Worm (Caenorhabditis elegans) whole organism, early embryonic: ENCODE results near the gene C17E7.12.

ENCODE experiments used
- B0310.2 ChIP-seq: sonication (generic microtip); optimal IDR thresholded peaks from 2 replicates; lab custom pipeline; 2016; ENCODE audit warnings: mild to moderate bottlenecking, missing genetic modification characterization, missing compliant biosample characterization
- F13C5.2 ChIP-seq: sonication (generic microtip); optimal IDR thresholded peaks from 2 replicates; lab custom pipeline; 2017; ENCODE audit warnings: mild to moderate bottlenecking, missing genetic modification characterization, inconsistent platforms, missing compliant biosample characterization
- aly-1 ChIP-seq: sonication (generic microtip); optimal IDR thresholded peaks from 2 replicates; lab custom pipeline; 2016; ENCODE audit warnings: missing genetic modification characterization, missing compliant biosample characterization
- ama-1 ChIP-seq: fragments of 150-350 bp; optimal IDR thresholded peaks from 2 replicates; lab custom pipeline; 2014
- ceh-13 ChIP-seq: fragments of 200-800 bp; sonication (Bioruptor generic); optimal IDR thresholded peaks from 2 replicates; lab custom pipeline; 2018; ENCODE audit warnings: mild to moderate bottlenecking, missing genetic modification characterization, missing compliant biosample characterization
- ceh-36 ChIP-seq: sonication (generic microtip); optimal IDR thresholded peaks from 2 replicates; lab custom pipeline; 2016; ENCODE audit warnings: missing genetic modification characterization, inconsistent platforms, missing compliant biosample characterization
- ets-7 ChIP-seq: sonication (generic microtip); optimal IDR thresholded peaks from 2 replicates; lab custom pipeline; 2016; ENCODE audit warnings: missing genotype, missing genetic modification characterization, missing compliant biosample characterization
- flt-1 ChIP-seq: fragments of 200-800 bp; sonication (Bioruptor generic); IDR thresholded peaks from 2 replicates; pipeline ENCODE4 v1.3.6; 2022; ENCODE audit warnings: missing genetic modification characterization, missing compliant biosample characterization
- hmbx-1 ChIP-seq: sonication (generic microtip); optimal IDR thresholded peaks from 2 replicates; lab custom pipeline; 2016; ENCODE audit warnings: mild to moderate bottlenecking, missing genetic modification characterization, missing compliant biosample characterization
- hmg-4 ChIP-seq: fragments of 200-800 bp; sonication (Bioruptor generic); optimal IDR thresholded peaks from 2 replicates; lab custom pipeline; 2018; ENCODE audit warnings: mild to moderate bottlenecking, missing genetic modification characterization, missing compliant biosample characterization
- hnd-1 ChIP-seq: sonication (generic microtip); optimal IDR thresholded peaks from 2 replicates; lab custom pipeline; 2016; ENCODE audit warnings: missing genetic modification characterization, missing compliant biosample characterization
- pes-1 ChIP-seq: fragments of 200-800 bp; sonication (Bioruptor generic); IDR thresholded peaks from 2 replicates; pipeline ENCODE4 v1.3.6; 2022; ENCODE audit warnings: missing genetic modification reagents, missing genetic modification characterization, missing compliant biosample characterization
- scrt-1 ChIP-seq: fragments of 200-800 bp; sonication (Bioruptor generic); IDR thresholded peaks from 2 replicates; pipeline ENCODE4 v1.3.6; 2022; ENCODE audit warnings: missing genetic modification characterization, missing compliant biosample characterization
- sea-1 ChIP-seq: fragments of 200-800 bp; sonication (Bioruptor generic); conservative IDR thresholded peaks from 2 replicates; pipeline ENCODE4 v1.3.6; 2022; ENCODE audit warnings: missing genetic modification characterization, missing compliant biosample characterization
- tbx-11 ChIP-seq: fragments of 200-800 bp; sonication (Bioruptor generic); IDR thresholded peaks from 2 replicates; pipeline ENCODE4 v1.3.6; 2022; ENCODE audit warnings: missing genetic modification characterization, missing compliant biosample characterization
- tbx-37 ChIP-seq: fragments of 200-800 bp; sonication (Bioruptor generic); conservative IDR thresholded peaks from 2 replicates; pipeline ENCODE4 v1.3.6; 2022; ENCODE audit warnings: missing genetic modification reagents, missing genetic modification characterization, missing compliant biosample characterization
- tra-4 ChIP-seq: sonication (generic microtip); optimal IDR thresholded peaks from 2 replicates; lab custom pipeline; 2017; ENCODE audit warnings: missing genetic modification characterization, missing compliant biosample characterization

Gene C17E7.12

ce11 chrV:3891919-3892318 is at the start of gene C17E7.12:
Gene C17E7.12 (minus strand): TSS chrV:3892019.
- no peak for TF ChIP-seq B0310.2
- TF ChIP-seq hmbx-1 (tag; lab: Kevin White, UChicago) = no peak
- no peak for TF ChIP-seq scrt-1 (GFP tag; lab: Robert Waterston, UW)
- no peak for TF ChIP-seq tbx-37 (GFP tag; lab: Robert Waterston, UW)
- TF ChIP-seq aly-1 (tag; lab: Kevin White, UChicago) = no peak
- no peak for TF ChIP-seq flt-1 (GFP tag; lab: Robert Waterston, UW)
- no peak for TF ChIP-seq pes-1 (GFP tag; lab: Robert Waterston, UW)
- TF ChIP-seq ceh-36 = no peak
- no peak for TF ChIP-seq hnd-1 (tag; lab: Kevin White, UChicago)
- no peak for TF ChIP-seq sea-1
- no peak for TF ChIP-seq ama-1 (lab: Kevin White, UChicago)
- no peak for TF ChIP-seq F13C5.2
- TF ChIP-seq hmg-4 (GFP tag; lab: Kevin White, UChicago) = no peak
- TF ChIP-seq ceh-13 (GFP tag; lab: Kevin White, UChicago) = no peak
- no peak for TF ChIP-seq tra-4 (tag; lab: Kevin White, UChicago)
- no peak for TF ChIP-seq ets-7 (tag; lab: Kevin White, UChicago)
- TF ChIP-seq tbx-11 (GFP tag; lab: Robert Waterston, UW) = no peak

- TF ChIP-seq ets-7 (tag; lab: Kevin White, UChicago) (no peak), ama-1 (lab: Kevin White, UChicago) (no peak), pes-1 (GFP tag; lab: Robert Waterston, UW) (no peak), tra-4 (tag; lab: Kevin White, UChicago) (no peak), F13C5.2 (no peak), tbx-11 (GFP tag; lab: Robert Waterston, UW) (no peak), hmg-4 (GFP tag; lab: Kevin White, UChicago) (no peak), hmbx-1 (tag; lab: Kevin White, UChicago) (no peak), ceh-13 (GFP tag; lab: Kevin White, UChicago) (no peak), tbx-37 (GFP tag; lab: Robert Waterston, UW) (no peak), sea-1 (no peak), hnd-1 (tag; lab: Kevin White, UChicago) (no peak), ceh-36 (no peak)
These were observed 47.0 kb upstream of the C17E7.12 start, which contains the start of gene cyp-35B1 for ce11 chrV:3938789-3939188. Gene cyp-35B1 (plus strand): TSS chrV:3939032.

ce11 chrV:3935892-3936478 is 44.2 kb upstream of the C17E7.12 start, which contains the start of gene cyp-35A5:
Gene cyp-35A5 (plus strand): TSS chrV:3936326.
- TF ChIP-seq ceh-36 = no peak
- no peak for TF ChIP-seq flt-1 (GFP tag; lab: Robert Waterston, UW)
- TF ChIP-seq tbx-37 (GFP tag; lab: Robert Waterston, UW) = no peak
- no peak for TF ChIP-seq aly-1 (tag; lab: Kevin White, UChicago)
- no peak for TF ChIP-seq sea-1
- TF ChIP-seq F13C5.2 = no peak
- no peak for TF ChIP-seq B0310.2
- TF ChIP-seq tbx-11 (GFP tag; lab: Robert Waterston, UW) = no peak
- TF ChIP-seq ama-1 (lab: Kevin White, UChicago) = no peak
- TF ChIP-seq hmg-4 (GFP tag; lab: Kevin White, UChicago) = no peak
- TF ChIP-seq scrt-1 (GFP tag; lab: Robert Waterston, UW) = no peak
- TF ChIP-seq ets-7 (tag; lab: Kevin White, UChicago) = no peak
- no peak for TF ChIP-seq hmbx-1 (tag; lab: Kevin White, UChicago)
- no peak for TF ChIP-seq hnd-1 (tag; lab: Kevin White, UChicago)
- TF ChIP-seq tra-4 (tag; lab: Kevin White, UChicago) = no peak
- no peak for TF ChIP-seq pes-1 (GFP tag; lab: Robert Waterston, UW)
- TF ChIP-seq ceh-13 (GFP tag; lab: Kevin White, UChicago) = no peak

- TF ChIP-seq sea-1 (no peak), ceh-13 (GFP tag; lab: Kevin White, UChicago) (no peak), tbx-37 (GFP tag; lab: Robert Waterston, UW) (no peak), hmbx-1 (tag; lab: Kevin White, UChicago) (no peak), pes-1 (GFP tag; lab: Robert Waterston, UW) (no peak), B0310.2 (no peak), ama-1 (lab: Kevin White, UChicago) (no peak), ets-7 (tag; lab: Kevin White, UChicago) (no peak)
These were observed 39.5 kb upstream of the C17E7.12 start, which contains the start of gene srx-63 for ce11 chrV:3931326-3931725. Gene srx-63 (plus strand): TSS chrV:3931626.

ce11 chrV:3929099-3929498 is 37.3 kb upstream of the C17E7.12 start, which contains the start of gene srx-64:
Gene srx-64 (plus strand): TSS chrV:3929399.
- no peak for TF ChIP-seq ceh-13 (GFP tag; lab: Kevin White, UChicago)
- TF ChIP-seq flt-1 (GFP tag; lab: Robert Waterston, UW) = no peak
- no peak for TF ChIP-seq B0310.2
- TF ChIP-seq ets-7 (tag; lab: Kevin White, UChicago) = no peak
- TF ChIP-seq F13C5.2 = no peak
- TF ChIP-seq tbx-37 (GFP tag; lab: Robert Waterston, UW) = no peak
- no peak for TF ChIP-seq pes-1 (GFP tag; lab: Robert Waterston, UW)
- no peak for TF ChIP-seq hnd-1 (tag; lab: Kevin White, UChicago)
- no peak for TF ChIP-seq tra-4 (tag; lab: Kevin White, UChicago)
- no peak for TF ChIP-seq sea-1
- no peak for TF ChIP-seq scrt-1 (GFP tag; lab: Robert Waterston, UW)
- TF ChIP-seq ceh-36 = no peak
- TF ChIP-seq ama-1 (lab: Kevin White, UChicago) = no peak
- no peak for TF ChIP-seq hmg-4 (GFP tag; lab: Kevin White, UChicago)
- TF ChIP-seq hmbx-1 (tag; lab: Kevin White, UChicago) = no peak

ce11 chrV:3927522-3927921 is 35.7 kb upstream of the C17E7.12 start:
- TF ChIP-seq flt-1 (GFP tag; lab: Robert Waterston, UW) (no peak), ama-1 (lab: Kevin White, UChicago) (no peak), sea-1 (no peak), ceh-36 (no peak), scrt-1 (GFP tag; lab: Robert Waterston, UW) (no peak), tbx-11 (GFP tag; lab: Robert Waterston, UW) (no peak), ceh-13 (GFP tag; lab: Kevin White, UChicago) (no peak), tbx-37 (GFP tag; lab: Robert Waterston, UW) (no peak), hmbx-1 (tag; lab: Kevin White, UChicago) (no peak), F13C5.2 (no peak), aly-1 (tag; lab: Kevin White, UChicago) (no peak), hnd-1 (tag; lab: Kevin White, UChicago) (no peak), pes-1 (GFP tag; lab: Robert Waterston, UW) (no peak), B0310.2 (no peak)
